Fruit fly (Drosophila melanogaster): Measurements from ENCODE around the gene CG13829.
A peak's percentile ranks its signal among the peaks of the same experiment; 100 is the strongest.

Gene CG13829

dm6 chr3R:23176445-23177087 is 15.4 kb upstream of the CG13829 start (continued):
- TF ChIP-seq Eip75B (GFP tag; optimal IDR thresholded peaks at IDR 0.05) = peak; percentile 17
- peak; percentile 23 for TF ChIP-seq CG6808 (GFP tag; optimal IDR thresholded peaks at IDR 0.05)
- TF ChIP-seq Hr39 (GFP tag; optimal IDR thresholded peaks at IDR 0.05) = no peak
- TF ChIP-seq Met (GFP tag; optimal IDR thresholded peaks at IDR 0.05) = peak; percentile 29
- no peak for TF ChIP-seq dac (GFP tag; optimal IDR thresholded peaks at IDR 0.05)
- no peak for TF ChIP-seq salr (GFP tag; optimal IDR thresholded peaks at IDR 0.05)
- no peak for TF ChIP-seq CG11902 (GFP tag; optimal IDR thresholded peaks at IDR 0.05)
- no peak for TF ChIP-seq CG3032 (tag; optimal IDR thresholded peaks at IDR 0.05)
- peak; percentile 32 for TF ChIP-seq CG6792 (GFP tag; optimal IDR thresholded peaks at IDR 0.05)
- TF ChIP-seq esn (GFP tag; optimal IDR thresholded peaks at IDR 0.05) = peak; percentile 31

- peak; percentile 97 for TF ChIP-seq CG8632 (GFP tag; optimal IDR thresholded peaks at IDR 0.05)
- peak; percentile 90 for TF ChIP-seq CG9139 (GFP tag; optimal IDR thresholded peaks at IDR 0.05)
- peak; percentile 91 for TF ChIP-seq eg (GFP tag; IDR thresholded peaks at IDR 0.05)
- TF ChIP-seq CG16779 (tag; optimal IDR thresholded peaks at IDR 0.05) = peak; percentile 69
- peak; percentile 97 for TF ChIP-seq OdsH (GFP tag; optimal IDR thresholded peaks at IDR 0.05)
- peak; percentile 90 for TF ChIP-seq CG32006 (GFP tag; optimal IDR thresholded peaks at IDR 0.05)
- peak; percentile 95 for TF ChIP-seq CG11762 (GFP tag; optimal IDR thresholded peaks at IDR 0.05; ENCODE audit: insufficient read depth)
- peak; percentile 89 for TF ChIP-seq Lpt (GFP tag; optimal IDR thresholded peaks at IDR 0.05)
- peak; percentile 97 for TF ChIP-seq Sox14 (GFP tag; optimal IDR thresholded peaks at IDR 0.05)
- peak; percentile 97 for TF ChIP-seq CG34406 (GFP tag; optimal IDR thresholded peaks at IDR 0.05)
- peak; percentile 97 for TF ChIP-seq net (GFP tag; optimal IDR thresholded peaks at IDR 0.05)
- peak; percentile 95 for TF ChIP-seq CG8319 (GFP tag; optimal IDR thresholded peaks at IDR 0.05)
- peak; percentile 90 for TF ChIP-seq CG6808 (GFP tag; optimal IDR thresholded peaks at IDR 0.05)
- TF ChIP-seq cyc (GFP tag; optimal IDR thresholded peaks at IDR 0.05) = peak; percentile 96
- peak; percentile 95 for TF ChIP-seq Ets21C (GFP tag; optimal IDR thresholded peaks at IDR 0.05)
- TF ChIP-seq Ets96B (tag; optimal IDR thresholded peaks at IDR 0.05) = peak; percentile 95
- TF ChIP-seq Eip78C (GFP tag) = peak; percentile 99
- TF ChIP-seq CG1621 (tag; optimal IDR thresholded peaks at IDR 0.05) = peak; percentile 94
- TF ChIP-seq spab (GFP tag; optimal IDR thresholded peaks at IDR 0.05) = peak; percentile 88
- peak; percentile 16 for TF ChIP-seq Hr38 (GFP tag; optimal IDR thresholded peaks at IDR 0.05)
- TF ChIP-seq Hr39 (GFP tag; optimal IDR thresholded peaks at IDR 0.05) = peak; percentile 98
- TF ChIP-seq Sox102F (GFP tag; optimal IDR thresholded peaks at IDR 0.05) = peak; percentile 97
- TF ChIP-seq CG4318 (GFP tag; optimal IDR thresholded peaks at IDR 0.05) = peak; percentile 74
- peak; percentile 96 for TF ChIP-seq lz (GFP tag; optimal IDR thresholded peaks at IDR 0.05)
- peak; percentile 96 for TF ChIP-seq vri (GFP tag; optimal IDR thresholded peaks at IDR 0.05)
- TF ChIP-seq Blimp-1 (GFP tag; optimal IDR thresholded peaks at IDR 0.05) = peak; percentile 81
- TF ChIP-seq CG7368 (GFP tag; optimal IDR thresholded peaks at IDR 0.05) = peak; percentile 95
- peak; percentile 72 to 90 for TF ChIP-seq ss (GFP tag; optimal IDR thresholded peaks at IDR 0.05)
- peak; percentile 54 for TF ChIP-seq CG6276 (GFP tag; optimal IDR thresholded peaks at IDR 0.05)
- peak; percentile 88 for TF ChIP-seq CG11902 (GFP tag; optimal IDR thresholded peaks at IDR 0.05)
- TF ChIP-seq Sox15 (GFP tag; optimal IDR thresholded peaks at IDR 0.05) = peak; percentile 94
- TF ChIP-seq topi (GFP tag; optimal IDR thresholded peaks at IDR 0.05) = peak; percentile 97
- TF ChIP-seq CG15336 (GFP tag; IDR thresholded peaks at IDR 0.05) = peak; percentile 93
- peak; percentile 88 for TF ChIP-seq fd85E (GFP tag; optimal IDR thresholded peaks at IDR 0.05)
- TF ChIP-seq esn (GFP tag; optimal IDR thresholded peaks at IDR 0.05) = peak; percentile 99
- TF ChIP-seq Eip75B (GFP tag; optimal IDR thresholded peaks at IDR 0.05) = peak; percentile 97
- TF ChIP-seq dsx (GFP tag; optimal IDR thresholded peaks at IDR 0.05; ENCODE audit: poor library complexity, severe bottlenecking) = peak; percentile 86
- peak; percentile 97 for TF ChIP-seq CG6792 (GFP tag; optimal IDR thresholded peaks at IDR 0.05)
- TF ChIP-seq Eip93F (GFP tag; optimal IDR thresholded peaks at IDR 0.05) = peak; percentile 80
- TF ChIP-seq dac (GFP tag; optimal IDR thresholded peaks at IDR 0.05) = peak; percentile 67
- peak; percentile 87 to 89 for TF ChIP-seq salr (GFP tag; optimal IDR thresholded peaks at IDR 0.05)
- peak; percentile 87 for TF ChIP-seq CG11294 (GFP tag; IDR thresholded peaks at IDR 0.05)
- TF ChIP-seq Hr4 (GFP tag; optimal IDR thresholded peaks at IDR 0.05) = peak; percentile 97
- TF ChIP-seq Met (GFP tag; optimal IDR thresholded peaks at IDR 0.05) = peak; percentile 98
- peak; percentile 95 for TF ChIP-seq CG10631 (GFP tag; optimal IDR thresholded peaks at IDR 0.05)
- peak; percentile 97 for TF ChIP-seq acj6 (GFP tag; optimal IDR thresholded peaks at IDR 0.05)
These were observed 14.2 kb upstream of the CG13829 start for dm6 chr3R:23175376-23175775.

All from whole organism, prepupa.